Worm (Caenorhabditis elegans): ENCODE data around the gene mig-22.
A peak's percentile ranks its signal among the peaks of the same experiment; 100 is the strongest.

mig-22 gene

ce11 chrIII:8767889-8768361, 783 bp upstream of the mig-22 start, which contains the start of gene mtss-1 (continued):
- peak; percentile 17; the same call in 1 of the 2 replicates for TF ChIP-seq sox-2 (GFP tag; IDR thresholded peaks at IDR 0.05)
- TF ChIP-seq odd-2 (tag; optimal IDR thresholded peaks at IDR 0.05) = peak; percentile 77
- TF ChIP-seq rnt-1 (tag; optimal IDR thresholded peaks at IDR 0.05) = peak; percentile 63
- no peak for TF ChIP-seq hlh-30 (tag; optimal IDR thresholded peaks at IDR 0.05; ENCODE audit: insufficient read depth)
- TF ChIP-seq K09A11.1 (tag; optimal IDR thresholded peaks at IDR 0.05; ENCODE audit: insufficient read depth) = peak; percentile 77
- TF ChIP-seq ceh-18 (tag; optimal IDR thresholded peaks at IDR 0.05) = peak; percentile 24
- no peak for TF ChIP-seq pqm-1 (tag; optimal IDR thresholded peaks at IDR 0.05)
- peak; percentile 81 for TF ChIP-seq sox-4 (tag; optimal IDR thresholded peaks at IDR 0.05)
- peak; percentile 57 for TF ChIP-seq F13H6.1 (tag; optimal IDR thresholded peaks at IDR 0.05)
- no peak for TF ChIP-seq pag-3 (tag; optimal IDR thresholded peaks at IDR 0.05; ENCODE audit: borderline replicate concordance)
- peak; percentile 92 for TF ChIP-seq elt-2 (tag; optimal IDR thresholded peaks at IDR 0.05)
- peak; percentile 66 for TF ChIP-seq zip-5 (tag; optimal IDR thresholded peaks at IDR 0.05)
- TF ChIP-seq Y22D7AL.16 (tag; optimal IDR thresholded peaks at IDR 0.05) = peak; percentile 52
- TF ChIP-seq ceh-14 (tag; optimal IDR thresholded peaks at IDR 0.05) = peak; percentile 85
- no peak for TF ChIP-seq ama-1 (optimal IDR thresholded peaks at IDR 0.05)
- peak; percentile 70 for TF ChIP-seq gmeb-2 (tag; optimal IDR thresholded peaks at IDR 0.05)
- peak; percentile 59 for TF ChIP-seq pat-9 (tag; optimal IDR thresholded peaks at IDR 0.05)
- peak; percentile 62 for TF ChIP-seq lin-11 (tag; optimal IDR thresholded peaks at IDR 0.05)
- peak; percentile 70 for TF ChIP-seq syd-9 (tag; optimal IDR thresholded peaks at IDR 0.05)
- TF ChIP-seq lim-6 (tag; optimal IDR thresholded peaks at IDR 0.05) = peak; percentile 2
- TF ChIP-seq ceh-22 (tag; optimal IDR thresholded peaks at IDR 0.05) = no peak
- TF ChIP-seq ahr-1 (tag; optimal IDR thresholded peaks at IDR 0.05) = peak; percentile 85
- TF ChIP-seq K02D7.2 (tag; optimal IDR thresholded peaks at IDR 0.05) = peak; percentile 74
- peak; percentile 42 for TF ChIP-seq hlh-13 (GFP tag; optimal IDR thresholded peaks at IDR 0.05)
- peak; percentile 64 for TF ChIP-seq C08G9.2 (tag; optimal IDR thresholded peaks at IDR 0.05)

ce11 chrIII:8766467-8766866, 675 bp downstream of the mig-22 start:
- TF ChIP-seq hlh-8 (tag; optimal IDR thresholded peaks at IDR 0.05) (no peak), ceh-30 (tag; optimal IDR thresholded peaks at IDR 0.05) (no peak), ceh-9 (tag; optimal IDR thresholded peaks at IDR 0.05) (no peak), madf-2 (tag; optimal IDR thresholded peaks at IDR 0.05) (no peak), sox-2 (GFP tag; IDR thresholded peaks at IDR 0.05) (no peak), pha-4 (tag; optimal IDR thresholded peaks at IDR 0.05) (no peak), nfya-1 (tag; optimal IDR thresholded peaks at IDR 0.05) (no peak), pax-1 (tag; optimal IDR thresholded peaks at IDR 0.05) (no peak), elt-2 (tag; optimal IDR thresholded peaks at IDR 0.05) (no peak)

ce11 chrIII:8765030-8765429, 2.1 kb downstream of the mig-22 start:
- TF ChIP-seq ceh-31 (tag; optimal IDR thresholded peaks at IDR 0.05) (no peak), hlh-8 (tag; optimal IDR thresholded peaks at IDR 0.05) (peak; percentile 71)

ce11 chrIII:8763111-8763510, 4.0 kb downstream of the mig-22 start:
- TF ChIP-seq unc-55 (GFP tag; optimal IDR thresholded peaks at IDR 0.05) = no peak
- no peak for TF ChIP-seq ceh-19 (GFP tag; optimal IDR thresholded peaks at IDR 0.05)
- TF ChIP-seq zip-5 (tag; optimal IDR thresholded peaks at IDR 0.05) = no peak
- no peak for TF ChIP-seq ceh-24 (tag; optimal IDR thresholded peaks at IDR 0.05)
- no peak for TF ChIP-seq elt-4 (tag; optimal IDR thresholded peaks at IDR 0.05)
- no peak for TF ChIP-seq C38D4.7 (GFP tag; optimal IDR thresholded peaks at IDR 0.05)
- TF ChIP-seq ceh-45 (GFP tag; IDR thresholded peaks at IDR 0.05) = no peak
- TF ChIP-seq C08G9.2 (tag; optimal IDR thresholded peaks at IDR 0.05) = no peak
- TF ChIP-seq dmd-4 (tag; optimal IDR thresholded peaks at IDR 0.05; ENCODE audit: borderline replicate concordance) = no peak
- TF ChIP-seq dve-1 (tag; optimal IDR thresholded peaks at IDR 0.05) = no peak
- no peak for TF ChIP-seq syd-9 (tag; optimal IDR thresholded peaks at IDR 0.05)
- no peak for TF ChIP-seq lim-6 (tag; optimal IDR thresholded peaks at IDR 0.05)
- no peak for TF ChIP-seq Y22D7AL.16 (tag; optimal IDR thresholded peaks at IDR 0.05)
- TF ChIP-seq fax-1 (tag; optimal IDR thresholded peaks at IDR 0.05) = no peak
- no peak for TF ChIP-seq F13H6.1 (tag; optimal IDR thresholded peaks at IDR 0.05)
- TF ChIP-seq pha-4 (tag; optimal IDR thresholded peaks at IDR 0.05) = no peak
- no peak for TF ChIP-seq npax-4 (tag; optimal IDR thresholded peaks at IDR 0.05)
- no peak for TF ChIP-seq T23F11.4 (GFP tag; optimal IDR thresholded peaks at IDR 0.05)
- TF ChIP-seq elt-2 (tag; optimal IDR thresholded peaks at IDR 0.05) = no peak
- no peak for TF ChIP-seq sox-4 (tag; optimal IDR thresholded peaks at IDR 0.05)
